Worm (Caenorhabditis elegans) whole organism, L2 larva: ENCODE results near the gene mtss-1.

ENCODE experiments used
- aly-2 ChIP-seq: fragments of 150-350 bp; optimal IDR thresholded peaks from 2 replicates; lab custom pipeline; 2014; ENCODE audit warnings: missing biosample characterization, missing genetic modification characterization
- nhr-11 ChIP-seq: fragments of 150-350 bp; optimal IDR thresholded peaks from 2 replicates; lab custom pipeline; 2014; ENCODE audit warnings: missing biosample characterization, missing genetic modification characterization

DNA sequence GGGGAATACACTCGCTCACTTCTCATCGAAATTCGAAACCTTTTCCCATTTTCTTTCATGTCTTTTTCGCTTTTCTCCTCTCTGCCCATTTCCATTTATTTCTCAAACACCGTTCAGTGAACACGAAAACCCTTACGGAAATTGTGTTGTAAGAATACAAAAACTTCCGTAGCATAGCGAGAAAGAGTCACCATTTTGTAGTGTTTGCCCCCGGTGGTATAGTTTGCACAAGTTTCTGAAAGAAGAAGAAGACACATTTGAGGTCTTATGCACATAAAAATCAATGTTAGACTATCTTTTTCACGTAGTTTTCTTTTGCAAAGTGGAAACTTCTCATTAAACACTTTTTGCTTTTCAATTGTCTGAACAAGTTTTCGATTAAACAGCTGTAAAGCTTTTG lies 49.0 kb upstream of the mtss-1 start:
- TF ChIP-seq nhr-11 = no peak
- TF ChIP-seq aly-2 (tag; lab: Kevin White, UChicago) = no peak
